Worm (Caenorhabditis elegans): Measurements from ENCODE around the gene catp-7.
A peak's percentile ranks its signal among the peaks of the same experiment; 100 is the strongest.

The catp-7 gene

ce11 chrIV:8559132-8559531, 26.7 kb upstream of the catp-7 start, which contains the start of gene npr-22:
npr-22 (plus strand) TSS chrIV:8559432.
- TF ChIP-seq F44E2.7 (GFP tag; IDR thresholded peaks at IDR 0.05): no peak
- TF ChIP-seq rbr-2 (tag; optimal IDR thresholded peaks at IDR 0.05): no peak
- TF ChIP-seq R02D3.7 (tag; optimal IDR thresholded peaks at IDR 0.05): no peak
- no peak for TF ChIP-seq ceh-28 (tag; optimal IDR thresholded peaks at IDR 0.05)
- TF ChIP-seq nhr-11 (tag; optimal IDR thresholded peaks at IDR 0.05): no peak
- TF ChIP-seq lir-3 (tag; optimal IDR thresholded peaks at IDR 0.05): no peak
- TF ChIP-seq madf-9 (GFP tag; conservative IDR thresholded peaks at IDR 0.05): no peak
- no peak for TF ChIP-seq dmd-9 (GFP tag; IDR thresholded peaks at IDR 0.05)
- no peak for TF ChIP-seq mdt-29 (GFP tag; IDR thresholded peaks at IDR 0.05)
- no peak for TF ChIP-seq madf-5 (GFP tag; IDR thresholded peaks at IDR 0.05)

ce11 chrIV:8570253-8570652, 15.5 kb upstream of the catp-7 start, which contains the start of gene Y59H11AM.4:
Y59H11AM.4 (minus strand) TSS chrIV:8570353.
- no peak for TF ChIP-seq F37D6.2 (tag; optimal IDR thresholded peaks at IDR 0.05)
- no peak for TF ChIP-seq attf-4 (tag; optimal IDR thresholded peaks at IDR 0.05)
- no peak for TF ChIP-seq daf-16 (GFP tag; optimal IDR thresholded peaks at IDR 0.05)
- TF ChIP-seq daf-16 (tag; optimal IDR thresholded peaks at IDR 0.05): no peak
- no peak for TF ChIP-seq zip-11 (GFP tag; IDR thresholded peaks at IDR 0.05)
- no peak for TF ChIP-seq nhr-77 (tag; optimal IDR thresholded peaks at IDR 0.05)
- no peak for TF ChIP-seq fkh-10 (GFP tag; optimal IDR thresholded peaks at IDR 0.05)
- no peak for TF ChIP-seq mdl-1 (tag; optimal IDR thresholded peaks at IDR 0.05)
- TF ChIP-seq madf-9 (GFP tag; conservative IDR thresholded peaks at IDR 0.05): no peak
- no peak for TF ChIP-seq dve-1 (tag; optimal IDR thresholded peaks at IDR 0.05; ENCODE audit: insufficient read depth)
- TF ChIP-seq unc-62 (GFP tag; optimal IDR thresholded peaks at IDR 0.05 in 1 of 2): no peak
- no peak for TF ChIP-seq unc-62 (tag; optimal IDR thresholded peaks at IDR 0.05)
- TF ChIP-seq duxl-1 (tag; optimal IDR thresholded peaks at IDR 0.05; ENCODE audit: poor library complexity): no peak
- TF ChIP-seq Y75B8A.6 (GFP tag; IDR thresholded peaks at IDR 0.05): no peak
- TF ChIP-seq mxl-2 (GFP tag; conservative IDR thresholded peaks at IDR 0.05): no peak
- TF ChIP-seq lsy-2 (tag; optimal IDR thresholded peaks at IDR 0.05): no peak
- no peak for TF ChIP-seq hif-1 (tag; optimal IDR thresholded peaks at IDR 0.05)
- TF ChIP-seq dmd-6 (GFP tag; IDR thresholded peaks at IDR 0.05): no peak

DNA sequence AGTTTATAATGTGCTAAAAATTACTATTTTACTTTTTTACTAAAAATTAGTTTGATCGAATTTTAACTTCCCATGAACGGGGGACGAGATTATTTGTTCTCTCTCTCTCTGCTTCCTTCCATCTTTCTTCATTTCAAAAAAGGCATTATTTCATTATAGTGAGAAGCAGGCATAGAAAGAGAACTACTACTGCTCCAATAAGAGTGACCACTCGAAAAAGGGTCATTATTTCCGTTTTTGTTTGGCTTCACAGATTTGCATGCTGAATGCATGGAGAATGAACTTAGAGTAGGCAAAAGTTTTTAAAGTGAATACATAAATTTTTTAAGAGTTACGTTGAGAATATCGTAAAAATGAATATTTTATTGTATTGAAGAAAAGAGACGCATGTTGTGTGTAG, 15.1 kb upstream of the catp-7 start:
- TF ChIP-seq aha-1 (tag) (peak; percentile 10), zfp-2 (tag; optimal IDR thresholded peaks at IDR 0.05) (no peak), aly-2 (tag; optimal IDR thresholded peaks at IDR 0.05) (no peak), unc-62 (GFP tag; optimal IDR thresholded peaks at IDR 0.05 in 1 of 2) (peak in 1 of 2 experiments; percentile 92), unc-62 (tag; optimal IDR thresholded peaks at IDR 0.05) (no peak), nhr-102 (tag; optimal IDR thresholded peaks at IDR 0.05) (no peak), madf-9 (GFP tag; conservative IDR thresholded peaks at IDR 0.05) (no peak), R02D3.7 (tag; optimal IDR thresholded peaks at IDR 0.05) (no peak), nhr-111 (GFP tag; optimal IDR thresholded peaks at IDR 0.05) (no peak)

DNA sequence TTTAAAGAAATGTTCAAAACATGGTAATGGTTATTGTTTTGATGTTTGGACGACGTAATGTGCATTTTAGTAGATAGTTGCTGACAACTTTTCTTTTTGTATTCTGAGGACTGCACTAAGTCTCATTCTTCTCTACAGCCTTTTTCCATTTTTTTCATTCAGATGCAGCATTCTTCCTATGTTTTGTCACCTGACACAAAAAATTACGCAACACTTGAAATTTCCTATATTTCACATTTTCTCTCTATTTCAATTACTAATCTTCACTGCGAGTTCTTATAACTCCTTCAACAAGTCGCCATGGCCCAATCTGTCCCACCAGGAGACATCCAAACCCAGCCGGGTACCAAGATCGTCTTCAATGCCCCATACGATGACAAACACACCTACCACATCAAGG, 14.6 kb upstream of the catp-7 start, which contains the start of gene Y59H11AM.1:
Gene Y59H11AM.1, plus strand, starts transcription at position 301 of the 400 bp plus-strand sequence.
- TF ChIP-seq mes-2 (tag; optimal IDR thresholded peaks at IDR 0.05; ENCODE audit: poor library complexity, severe bottlenecking) (no peak), ceh-28 (tag; optimal IDR thresholded peaks at IDR 0.05) (no peak), daf-12 (tag; optimal IDR thresholded peaks at IDR 0.05) (no peak), madf-5 (GFP tag; IDR thresholded peaks at IDR 0.05) (no peak), sdz-12 (GFP tag; optimal IDR thresholded peaks at IDR 0.05) (no peak), jun-1 (tag; optimal IDR thresholded peaks at IDR 0.05) (no peak), nhr-76 (tag; optimal IDR thresholded peaks at IDR 0.05) (no peak), T20F7.1 (GFP tag; optimal IDR thresholded peaks at IDR 0.05) (no peak), unc-130 (GFP tag; optimal IDR thresholded peaks at IDR 0.05) (no peak), aly-2 (tag; optimal IDR thresholded peaks at IDR 0.05) (no peak), ztf-11 (tag; optimal IDR thresholded peaks at IDR 0.05) (no peak), R02D3.7 (tag; optimal IDR thresholded peaks at IDR 0.05) (no peak), F10B5.3 (tag; optimal IDR thresholded peaks at IDR 0.05) (no peak)
